Worm (Caenorhabditis elegans): ENCODE measurements around the gene F29B9.1.

The F29B9.1 gene

DNA sequence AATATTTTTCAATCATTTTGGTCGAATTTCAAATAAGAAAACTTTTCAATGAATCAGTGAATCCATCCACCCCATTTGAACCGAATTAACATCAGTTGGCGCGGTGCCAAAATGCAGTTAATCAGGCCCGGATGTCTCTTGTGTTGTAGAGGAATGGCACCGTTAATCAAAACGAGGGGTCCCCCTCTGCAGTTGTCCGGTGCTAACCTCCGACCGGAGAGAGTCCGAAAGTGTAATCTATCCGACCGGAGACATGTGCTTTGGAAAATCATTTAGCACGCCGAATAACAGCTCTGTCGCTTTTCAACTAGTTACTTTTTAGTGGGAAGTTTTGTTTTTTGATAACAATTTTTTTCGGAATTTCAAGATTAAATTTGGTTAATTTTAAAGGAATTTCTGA lies 19.9 kb upstream of the F29B9.1 start:
- TF ChIP-seq tbx-37 (GFP tag; conservative IDR thresholded peaks at IDR 0.05) (no peak), ama-1 (optimal IDR thresholded peaks at IDR 0.05) (no peak), pes-1 (GFP tag; IDR thresholded peaks at IDR 0.05) (no peak), hnd-1 (tag; optimal IDR thresholded peaks at IDR 0.05) (no peak), flt-1 (GFP tag; IDR thresholded peaks at IDR 0.05) (no peak), tra-4 (tag; optimal IDR thresholded peaks at IDR 0.05) (no peak), hmg-4 (GFP tag; optimal IDR thresholded peaks at IDR 0.05) (no peak), hmbx-1 (tag; optimal IDR thresholded peaks at IDR 0.05) (no peak), ceh-36 (tag; optimal IDR thresholded peaks at IDR 0.05) (no peak), sea-1 (GFP tag; conservative IDR thresholded peaks at IDR 0.05) (no peak), tbx-11 (GFP tag; IDR thresholded peaks at IDR 0.05) (no peak), aly-1 (tag; optimal IDR thresholded peaks at IDR 0.05) (no peak), ceh-13 (GFP tag; optimal IDR thresholded peaks at IDR 0.05) (no peak), F13C5.2 (tag; optimal IDR thresholded peaks at IDR 0.05) (no peak), ets-7 (tag; optimal IDR thresholded peaks at IDR 0.05) (no peak), B0310.2 (tag; optimal IDR thresholded peaks at IDR 0.05) (no peak), scrt-1 (GFP tag; IDR thresholded peaks at IDR 0.05) (no peak)

DNA sequence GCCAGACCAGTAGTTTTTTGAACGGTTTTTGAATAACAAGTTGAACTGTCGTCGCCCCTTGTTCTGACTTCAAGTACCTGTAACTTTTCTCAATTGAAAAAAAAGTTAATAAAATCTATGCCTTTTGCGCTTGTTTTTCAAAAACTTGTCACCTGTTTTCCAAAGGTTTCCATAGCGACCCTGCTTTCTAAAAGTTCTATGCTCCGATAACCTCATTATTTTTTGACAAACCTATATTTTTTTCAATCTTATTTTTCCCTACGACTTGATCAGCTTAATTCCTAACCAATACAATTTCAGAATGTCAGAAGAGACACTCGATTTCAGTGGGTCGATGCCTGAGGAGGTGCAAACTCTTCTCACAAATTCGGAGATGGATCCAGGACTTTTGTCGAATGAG lies 17.8 kb upstream of the F29B9.1 start, which contains the start of gene F29B9.8:
TSS of gene F29B9.8 (plus strand) at position 301 of the 400 bp plus-strand sequence.
- TF ChIP-seq hmbx-1 (tag; optimal IDR thresholded peaks at IDR 0.05) (no peak), B0310.2 (tag; optimal IDR thresholded peaks at IDR 0.05) (no peak), tra-4 (tag; optimal IDR thresholded peaks at IDR 0.05) (no peak), scrt-1 (GFP tag; IDR thresholded peaks at IDR 0.05) (no peak), pes-1 (GFP tag; IDR thresholded peaks at IDR 0.05) (no peak), hnd-1 (tag; optimal IDR thresholded peaks at IDR 0.05) (no peak), hmg-4 (GFP tag; optimal IDR thresholded peaks at IDR 0.05) (no peak), ets-7 (tag; optimal IDR thresholded peaks at IDR 0.05) (no peak), F13C5.2 (tag; optimal IDR thresholded peaks at IDR 0.05) (no peak), flt-1 (GFP tag; IDR thresholded peaks at IDR 0.05) (no peak), tbx-37 (GFP tag; conservative IDR thresholded peaks at IDR 0.05) (no peak), aly-1 (tag; optimal IDR thresholded peaks at IDR 0.05) (no peak), ama-1 (optimal IDR thresholded peaks at IDR 0.05) (no peak)

DNA sequence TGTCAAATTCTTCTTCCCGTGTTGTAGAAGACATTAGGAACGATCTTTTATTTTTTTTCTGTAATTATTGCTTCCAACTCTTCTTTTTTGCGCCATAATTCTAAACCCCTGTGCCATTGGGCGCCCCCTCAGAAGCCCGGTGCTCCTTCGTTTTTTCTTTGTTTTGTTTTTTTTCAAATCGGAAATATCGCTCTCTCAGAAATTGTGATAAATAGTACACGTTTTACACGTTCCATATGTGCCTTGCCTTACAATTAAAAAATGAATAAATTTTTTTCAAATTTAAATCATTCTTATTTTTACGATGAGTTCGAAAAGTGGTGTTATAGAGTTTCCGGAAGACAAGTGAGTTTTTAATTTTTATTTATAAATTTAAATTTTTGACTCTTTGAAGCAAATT lies 15.7 kb upstream of the F29B9.1 start, which contains the start of gene F29B9.7:
TSS of gene F29B9.7 (plus strand) at position 301 of the 400 bp plus-strand sequence.
- TF ChIP-seq ama-1 (optimal IDR thresholded peaks at IDR 0.05) = no peak
- no peak for TF ChIP-seq scrt-1 (GFP tag; IDR thresholded peaks at IDR 0.05)
- TF ChIP-seq B0310.2 (tag; optimal IDR thresholded peaks at IDR 0.05) = no peak
- TF ChIP-seq sea-1 (GFP tag; conservative IDR thresholded peaks at IDR 0.05) = no peak
- no peak for TF ChIP-seq hmg-4 (GFP tag; optimal IDR thresholded peaks at IDR 0.05)
- TF ChIP-seq tbx-37 (GFP tag; conservative IDR thresholded peaks at IDR 0.05) = no peak
- TF ChIP-seq tra-4 (tag; optimal IDR thresholded peaks at IDR 0.05) = no peak
- TF ChIP-seq ceh-13 (GFP tag; optimal IDR thresholded peaks at IDR 0.05) = no peak
- TF ChIP-seq aly-1 (tag; optimal IDR thresholded peaks at IDR 0.05) = no peak
- no peak for TF ChIP-seq F13C5.2 (tag; optimal IDR thresholded peaks at IDR 0.05)
- no peak for TF ChIP-seq tbx-11 (GFP tag; IDR thresholded peaks at IDR 0.05)
- no peak for TF ChIP-seq hnd-1 (tag; optimal IDR thresholded peaks at IDR 0.05)
- no peak for TF ChIP-seq ets-7 (tag; optimal IDR thresholded peaks at IDR 0.05)
- TF ChIP-seq ceh-36 (tag; optimal IDR thresholded peaks at IDR 0.05) = no peak
- no peak for TF ChIP-seq flt-1 (GFP tag; IDR thresholded peaks at IDR 0.05)
- no peak for TF ChIP-seq hmbx-1 (tag; optimal IDR thresholded peaks at IDR 0.05)
- TF ChIP-seq pes-1 (GFP tag; IDR thresholded peaks at IDR 0.05) = no peak

DNA sequence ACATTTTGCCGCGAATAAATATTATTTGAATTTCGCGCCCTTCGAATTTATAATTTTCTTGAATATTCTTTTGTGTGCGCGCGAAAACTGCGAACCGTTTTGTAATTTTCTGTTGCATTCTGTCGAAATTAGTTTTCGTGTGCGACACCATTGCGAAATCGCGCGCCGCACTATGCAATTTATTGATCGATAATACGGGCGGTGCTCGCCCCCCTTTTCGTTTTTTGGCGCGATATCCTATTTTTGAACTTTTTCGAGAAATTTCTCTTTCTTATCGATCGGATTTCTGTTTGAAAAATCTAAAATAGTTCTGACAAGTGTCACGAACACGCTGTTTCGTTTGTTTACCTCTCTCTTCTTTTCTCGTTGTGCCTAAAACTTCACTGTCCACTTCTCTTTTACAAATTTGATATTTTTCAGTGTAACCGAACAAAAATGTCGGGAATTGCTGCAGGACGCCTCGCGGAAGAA lies 14.5 kb upstream of the F29B9.1 start, which contains the start of gene ubc-9:
TSS of gene ubc-9 (plus strand) at position 421 of the 471 bp plus-strand sequence.
- TF ChIP-seq ceh-36 (tag; optimal IDR thresholded peaks at IDR 0.05) = peak; percentile 6
- TF ChIP-seq hnd-1 (tag; optimal IDR thresholded peaks at IDR 0.05) = no peak
- TF ChIP-seq tra-4 (tag; optimal IDR thresholded peaks at IDR 0.05) = no peak
- no peak for TF ChIP-seq scrt-1 (GFP tag; IDR thresholded peaks at IDR 0.05)
- TF ChIP-seq pes-1 (GFP tag; IDR thresholded peaks at IDR 0.05) = peak; percentile 65; the same call in 1 of the 2 replicates
- TF ChIP-seq F13C5.2 (tag; optimal IDR thresholded peaks at IDR 0.05) = peak; percentile 53
- 0 out of 2 replicates have a peak, but pooled peaks have one; percentile 58 for TF ChIP-seq sea-1 (GFP tag; conservative IDR thresholded peaks at IDR 0.05)

DNA sequence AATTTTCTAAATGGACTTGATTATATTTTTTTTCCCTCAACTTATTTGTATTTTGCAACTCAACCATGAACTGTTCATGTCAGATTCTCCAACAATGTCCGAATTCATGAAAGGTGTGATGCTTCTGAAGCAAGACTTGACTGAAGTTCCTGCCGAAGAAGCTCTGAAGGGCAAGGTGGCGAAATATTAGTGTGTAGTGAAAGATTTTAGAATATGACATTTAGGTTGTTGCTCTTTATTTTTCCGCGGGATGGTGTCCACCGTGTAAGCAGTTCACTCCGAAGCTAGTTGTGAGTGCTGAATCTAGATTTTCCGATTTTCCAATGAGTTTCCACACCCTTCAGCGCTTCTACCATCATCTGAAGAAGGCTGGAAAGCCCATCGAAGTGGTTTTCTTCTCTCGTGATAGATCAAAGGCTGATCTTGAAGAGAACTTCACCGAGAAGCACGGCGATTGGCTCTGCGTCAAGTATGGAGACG lies 12.8 kb upstream of the F29B9.1 start, which contains the start of gene F29B9.5:
TSS of gene F29B9.5 (plus strand) at position 51 of the 480 bp plus-strand sequence.
- no peak for TF ChIP-seq ceh-36 (tag; optimal IDR thresholded peaks at IDR 0.05)
- TF ChIP-seq B0310.2 (tag; optimal IDR thresholded peaks at IDR 0.05) = no peak
- TF ChIP-seq hmbx-1 (tag; optimal IDR thresholded peaks at IDR 0.05) = no peak
- TF ChIP-seq tra-4 (tag; optimal IDR thresholded peaks at IDR 0.05) = no peak
- no peak for TF ChIP-seq tbx-11 (GFP tag; IDR thresholded peaks at IDR 0.05)
- no peak for TF ChIP-seq hmg-4 (GFP tag; optimal IDR thresholded peaks at IDR 0.05)
- TF ChIP-seq flt-1 (GFP tag; IDR thresholded peaks at IDR 0.05) = no peak

DNA sequence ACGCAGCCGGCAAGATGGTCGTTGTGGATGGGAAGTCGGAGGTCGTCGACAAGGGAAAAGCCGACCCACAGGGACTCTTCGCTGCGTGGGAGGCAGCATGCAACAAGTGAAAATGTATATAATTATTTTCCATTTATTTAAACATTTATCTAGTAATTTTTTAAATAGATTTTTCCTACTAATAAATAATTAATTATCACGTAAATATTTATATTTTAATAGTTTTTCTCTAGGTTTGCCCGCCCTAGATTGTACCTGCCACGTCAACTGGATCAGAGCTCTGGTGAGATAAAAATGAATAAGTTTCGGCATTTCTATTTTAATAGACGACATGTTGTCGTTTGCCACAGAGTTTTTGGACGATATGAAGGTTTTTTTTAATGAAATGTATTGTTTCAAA lies 12.2 kb upstream of the F29B9.1 start, which contains the start of gene psr-1:
TSS of gene psr-1 (plus strand) at position 301 of the 400 bp plus-strand sequence.
- TF ChIP-seq ceh-13 (GFP tag; optimal IDR thresholded peaks at IDR 0.05) = no peak
- TF ChIP-seq pes-1 (GFP tag; IDR thresholded peaks at IDR 0.05) = no peak
- no peak for TF ChIP-seq tra-4 (tag; optimal IDR thresholded peaks at IDR 0.05)

DNA sequence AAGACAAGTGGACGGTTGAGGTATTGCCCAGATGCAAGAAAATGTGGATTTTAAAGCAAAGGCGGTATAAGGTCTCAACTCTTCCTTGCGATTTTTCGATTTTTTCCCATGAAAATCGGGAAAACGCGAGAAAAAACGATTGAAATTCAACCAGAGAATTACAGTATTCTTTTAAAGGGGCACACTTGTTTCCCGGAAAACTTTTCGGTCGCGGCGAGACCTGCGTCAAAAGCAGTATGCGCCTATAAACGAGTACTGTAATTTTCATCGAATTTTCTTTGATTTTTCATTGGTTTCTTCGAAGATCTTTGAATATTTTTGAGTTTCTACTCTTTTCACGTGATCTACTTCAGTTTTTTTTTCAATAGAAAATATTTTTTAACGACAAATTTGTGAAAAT lies 11.5 kb upstream of the F29B9.1 start:
- TF ChIP-seq B0310.2 (tag; optimal IDR thresholded peaks at IDR 0.05) (no peak), tbx-37 (GFP tag; conservative IDR thresholded peaks at IDR 0.05) (no peak), tra-4 (tag; optimal IDR thresholded peaks at IDR 0.05) (no peak), ets-7 (tag; optimal IDR thresholded peaks at IDR 0.05) (no peak), ceh-36 (tag; optimal IDR thresholded peaks at IDR 0.05) (no peak), flt-1 (GFP tag; IDR thresholded peaks at IDR 0.05) (no peak), F13C5.2 (tag; optimal IDR thresholded peaks at IDR 0.05) (no peak), ama-1 (optimal IDR thresholded peaks at IDR 0.05) (no peak), sea-1 (GFP tag; conservative IDR thresholded peaks at IDR 0.05) (no peak), aly-1 (tag; optimal IDR thresholded peaks at IDR 0.05) (no peak), pes-1 (GFP tag; IDR thresholded peaks at IDR 0.05) (no peak)
